Fruit fly (Drosophila melanogaster): Measurements from ENCODE around the gene Hers.
A peak's percentile ranks its signal among the peaks of the same experiment; 100 is the strongest.

The Hers gene

DNA sequence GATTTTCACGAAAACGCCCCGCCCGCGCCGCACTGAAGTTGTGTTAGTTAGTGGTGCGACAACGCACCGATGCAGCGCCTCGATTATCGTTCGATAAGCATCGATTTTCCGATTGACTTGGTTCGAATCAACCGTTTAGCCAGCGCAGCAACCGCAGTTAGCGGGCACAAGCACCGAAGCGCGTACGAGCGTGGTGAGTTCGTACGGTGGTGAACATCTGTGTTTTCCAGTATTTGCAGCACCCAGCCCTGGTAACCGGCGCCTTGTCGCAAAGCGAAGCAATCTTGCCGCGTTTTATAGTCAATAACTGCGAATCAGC, 14.0 kb upstream of the Hers start, which contains the start of the genes pico and Nup205 (continued):
- TF ChIP-seq CG3163 (GFP tag; optimal IDR thresholded peaks at IDR 0.05) (peak; percentile 23), CG14710 (tag; optimal IDR thresholded peaks at IDR 0.05) (peak; percentile 75), HHEX (GFP tag; optimal IDR thresholded peaks at IDR 0.05) (no peak), Elba2 (GFP tag; optimal IDR thresholded peaks at IDR 0.05) (no peak), CG32772 (GFP tag; IDR thresholded peaks at IDR 0.05) (no peak; the same call in 1 of the 2 replicates), CG6272 (GFP tag; IDR thresholded peaks at IDR 0.05) (no peak), NfI (GFP tag; optimal IDR thresholded peaks at IDR 0.05) (peak; percentile 8), HmgZ (tag; optimal IDR thresholded peaks at IDR 0.05) (peak; percentile 89), CG32532 (GFP tag; IDR thresholded peaks at IDR 0.05) (0 out of 2 replicates have a peak, but pooled peaks have one; percentile 31), Atf-2 (GFP tag; optimal IDR thresholded peaks at IDR 0.05) (no peak), yki (optimal IDR thresholded peaks at IDR 0.05) (no peak), cwo (GFP tag; optimal IDR thresholded peaks at IDR 0.05) (peak; percentile 16), Drgx (GFP tag; IDR thresholded peaks at IDR 0.05) (no peak), sqz (GFP tag; optimal IDR thresholded peaks at IDR 0.05) (no peak), CG11696 (GFP tag; IDR thresholded peaks at IDR 0.05) (no peak), CG5245 (GFP tag; optimal IDR thresholded peaks at IDR 0.05) (no peak), tin (GFP tag; optimal IDR thresholded peaks at IDR 0.05) (peak; percentile 5), CG15269 (tag; optimal IDR thresholded peaks at IDR 0.05) (no peak), CG10654 (GFP tag; optimal IDR thresholded peaks at IDR 0.05) (no peak), CG2678 (tag; optimal IDR thresholded peaks at IDR 0.05) (no peak), hth (optimal IDR thresholded peaks at IDR 0.05) (no peak), insv (GFP tag; optimal IDR thresholded peaks at IDR 0.05) (no peak), Atf6 (GFP tag; IDR thresholded peaks at IDR 0.05) (0 out of 2 replicates have a peak, but pooled peaks have one; percentile 17), CG18619 (GFP tag; optimal IDR thresholded peaks at IDR 0.05) (no peak), Aef1 (GFP tag; IDR thresholded peaks at IDR 0.05) (no peak), onecut (GFP tag; IDR thresholded peaks at IDR 0.05) (peak; percentile 78), Tbp (GFP tag; optimal IDR thresholded peaks at IDR 0.05) (no peak), CG4328 (GFP tag; optimal IDR thresholded peaks at IDR 0.05) (no peak), ssp (GFP tag; IDR thresholded peaks at IDR 0.05) (no peak), NC2α (GFP tag; optimal IDR thresholded peaks at IDR 0.05) (no peak), CG18011 (GFP tag; optimal IDR thresholded peaks at IDR 0.05) (peak; percentile 5), Mad (GFP tag; optimal IDR thresholded peaks at IDR 0.05) (peak; percentile 38), CG6254 (GFP tag; optimal IDR thresholded peaks at IDR 0.05) (no peak), shn (GFP tag; optimal IDR thresholded peaks at IDR 0.05) (peak; percentile 29), hbn (GFP tag; IDR thresholded peaks at IDR 0.05; ENCODE audit: partially characterized antibody) (peak; percentile 64), CG4730 (GFP tag; IDR thresholded peaks at IDR 0.05) (no peak), Jarid2 (GFP tag; optimal IDR thresholded peaks at IDR 0.05) (no peak), slou (GFP tag; optimal IDR thresholded peaks at IDR 0.05) (no peak), CG12071 (GFP tag; optimal IDR thresholded peaks at IDR 0.05) (no peak), hkb (optimal IDR thresholded peaks at IDR 0.05) (no peak), hkb (GFP tag; IDR thresholded peaks at IDR 0.05) (peak; percentile 38; the same call in 1 of the 2 replicates), CrebB (tag; optimal IDR thresholded peaks at IDR 0.05) (peak; percentile 14), CG1603 (tag; optimal IDR thresholded peaks at IDR 0.05) (no peak), Hand (GFP tag; optimal IDR thresholded peaks at IDR 0.05) (no peak), CTCF (GFP tag; optimal IDR thresholded peaks at IDR 0.05) (peak; percentile 75), chinmo (GFP tag; IDR thresholded peaks at IDR 0.05; ENCODE audit: partially characterized antibody) (peak; percentile 94), Kr (GFP tag; optimal IDR thresholded peaks at IDR 0.05) (no peak), CG30020 (tag; optimal IDR thresholded peaks at IDR 0.05) (no peak), da (GFP tag; optimal IDR thresholded peaks at IDR 0.05) (no peak), twi (tag; optimal IDR thresholded peaks at IDR 0.05) (no peak), Spps (tag; optimal IDR thresholded peaks at IDR 0.05) (no peak), btn (GFP tag; optimal IDR thresholded peaks at IDR 0.05) (no peak), CG10431 (GFP tag; optimal IDR thresholded peaks at IDR 0.05) (no peak), CG34376 (GFP tag; optimal IDR thresholded peaks at IDR 0.05) (peak; percentile 24)
